Worm (Caenorhabditis elegans) whole organism, L4 larva: ENCODE data around the gene F13C5.2.

ENCODE experiments used
- Y5F2A.4 ChIP-seq: fragments of 200-800 bp; sonication (Bioruptor generic); optimal IDR thresholded peaks from 2 replicates; lab custom pipeline; 2018; ENCODE audit warnings: mild to moderate bottlenecking, missing genetic modification characterization, missing compliant biosample characterization
- ZK546.5 ChIP-seq, 2 experiments: sonication (generic microtip); optimal IDR thresholded peaks; 2 replicates each; lab custom pipeline; 2017; ENCODE audit warnings: missing biosample characterization in 2 of 2, missing genetic modification characterization in 2 of 2
- aha-1 ChIP-seq: fragments of 150-350 bp; peaks from one replicate; lab custom pipeline; 2014; ENCODE audit warnings: missing biosample characterization, missing genetic modification characterization
- ama-1 ChIP-seq: fragments of 150-350 bp; optimal IDR thresholded peaks from 2 replicates; lab custom pipeline; 2014; ENCODE audit warnings: inconsistent platforms, mixed read lengths
- cey-2 ChIP-seq: sonication (generic microtip); optimal IDR thresholded peaks from 3 replicates; lab custom pipeline; 2017; ENCODE audit warnings: missing genetic modification characterization, mild to moderate bottlenecking, missing compliant biosample characterization, antibody characterized with exemption, borderline replicate concordance; ENCODE audit not compliant: insufficient read depth
- fkh-10 ChIP-seq: fragments of 150-350 bp; optimal IDR thresholded peaks from 2 replicates; lab custom pipeline; 2014; ENCODE audit warnings: missing biosample characterization, missing genetic modification reagents, missing genetic modification characterization
- lin-13 ChIP-seq: fragments of 150-350 bp; optimal IDR thresholded peaks from 2 replicates; lab custom pipeline; 2014; ENCODE audit warnings: missing biosample characterization, missing genetic modification reagents, missing genetic modification characterization
- mes-2 ChIP-seq: sonication (generic microtip); optimal IDR thresholded peaks from 2 replicates; lab custom pipeline; 2016; ENCODE audit warnings: missing genotype, mild to moderate bottlenecking, missing genetic modification characterization, missing compliant biosample characterization; ENCODE audit not compliant: poor library complexity, severe bottlenecking
- nhr-237 ChIP-seq: sonication (generic microtip); optimal IDR thresholded peaks from 2 replicates; lab custom pipeline; 2017; ENCODE audit warnings: missing biosample characterization, missing genetic modification characterization
- nhr-28 ChIP-seq: fragments of 150-350 bp; optimal IDR thresholded peaks from 2 replicates; lab custom pipeline; 2014; ENCODE audit warnings: missing biosample characterization, missing genetic modification characterization
- rbr-2 ChIP-seq: sonication (generic microtip); optimal IDR thresholded peaks from 2 replicates; lab custom pipeline; 2016; ENCODE audit warnings: missing genotype, missing genetic modification characterization, missing compliant biosample characterization
- snpc-4 ChIP-seq: fragments of 150-350 bp; optimal IDR thresholded peaks from 2 replicates; lab custom pipeline; 2014; ENCODE audit warnings: missing biosample characterization, missing genetic modification characterization
- unc-39 ChIP-seq: sonication (generic microtip); optimal IDR thresholded peaks from 2 replicates; lab custom pipeline; 2017; ENCODE audit warnings: missing biosample characterization, missing genetic modification characterization

DNA sequence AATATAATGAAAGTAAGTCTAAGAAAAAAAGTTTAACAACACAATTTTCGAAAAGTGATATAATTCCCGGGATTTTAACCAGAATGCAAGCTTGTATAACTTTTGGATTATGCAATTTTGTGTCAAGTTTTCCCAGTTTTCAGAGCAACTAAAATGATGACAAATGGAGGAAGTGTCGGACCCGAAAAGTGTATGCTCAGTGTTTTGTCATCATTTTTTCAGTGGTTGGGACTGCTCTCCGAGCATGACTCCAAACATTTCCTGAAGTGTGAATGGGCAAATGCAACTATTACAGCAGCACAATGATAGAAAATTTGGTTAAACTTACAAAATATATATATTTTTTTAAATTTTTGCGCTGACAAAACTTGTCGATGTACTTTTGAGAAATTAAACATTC is 2.7 kb upstream of the F13C5.2 start:
- TF ChIP-seq rbr-2 (tag; lab: Kevin White, UChicago) (no peak), nhr-237 (no peak), unc-39 (tag; lab: Kevin White, UChicago) (no peak), ama-1 (lab: Kevin White, UChicago) (no peak), snpc-4 (tag; lab: Kevin White, UChicago) (no peak), cey-2 (tag; lab: Kevin White, UChicago) (no peak), Y5F2A.4 (GFP tag; lab: Kevin White, UChicago) (no peak), aha-1 (tag; lab: Kevin White, UChicago) (no peak), ZK546.5 (tag; optimal IDR thresholded peaks at IDR 0.05; lab: Kevin White, UChicago) (no peak), mes-2 (tag; lab: Kevin White, UChicago) (no peak), fkh-10 (GFP tag; lab: Kevin White, UChicago) (no peak), lin-13 (GFP tag; lab: Kevin White, UChicago) (no peak), nhr-28 (no peak)
